Fruit fly (Drosophila melanogaster) whole organism, embryonic: ENCODE data around the gene Neu2.

Experiments
- Antp ChIP-seq: fragments of 200-800 bp; sonication (Bioruptor generic); optimal IDR thresholded peaks from 3 replicates; lab custom pipeline; 2016; ENCODE audit warnings: missing biosample characterization, missing genetic modification characterization
- BEAF-32 ChIP-seq: fragments of 200-800 bp; sonication (Bioruptor generic); optimal IDR thresholded peaks from 3 replicates; lab custom pipeline; 2017; ENCODE audit warnings: missing biosample characterization, missing genetic modification characterization, mild to moderate bottlenecking, moderate library complexity, missing genetic modification reagents
- CG10565 ChIP-seq: fragments of 200-800 bp; sonication (Bioruptor generic); optimal IDR thresholded peaks from 3 replicates; lab custom pipeline; 2016; ENCODE audit warnings: missing biosample characterization, mild to moderate bottlenecking, missing genetic modification characterization
- CG11247 ChIP-seq: fragments of 200-800 bp; sonication (Bioruptor generic); IDR thresholded peaks from 2 replicates; pipeline ENCODE4 v1.3.6; 2022; ENCODE audit warnings: missing biosample characterization, missing genetic modification characterization
- CG15073 ChIP-seq: fragments of 200-800 bp; sonication (Bioruptor generic); optimal IDR thresholded peaks from 2 replicates; lab custom pipeline; 2016; ENCODE audit warnings: missing biosample characterization, missing genetic modification characterization
- CG16815 ChIP-seq: fragments of 200-800 bp; sonication (Bioruptor generic); optimal IDR thresholded peaks from 3 replicates; lab custom pipeline; 2017; ENCODE audit warnings: missing biosample characterization, mild to moderate bottlenecking, missing genetic modification characterization
- CG17802 ChIP-seq: fragments of 200-800 bp; sonication (Bioruptor generic); optimal IDR thresholded peaks from 2 replicates; lab custom pipeline; 2018; ENCODE audit warnings: missing biosample characterization, mild to moderate bottlenecking, missing genetic modification characterization, moderate library complexity
- CG2202 ChIP-seq: fragments of 200-800 bp; sonication (Bioruptor generic); optimal IDR thresholded peaks from 2 replicates; lab custom pipeline; 2018; ENCODE audit warnings: missing biosample characterization, mild to moderate bottlenecking, missing genetic modification characterization
- CG2678 ChIP-seq: fragments of 200-800 bp; sonication (Bioruptor generic); optimal IDR thresholded peaks from 3 replicates; lab custom pipeline; 2019; ENCODE audit warnings: missing biosample characterization, mild to moderate bottlenecking, missing genetic modification characterization, moderate library complexity
- CG31441 ChIP-seq: fragments of 200-800 bp; sonication (Bioruptor generic); IDR thresholded peaks from 2 replicates; pipeline ENCODE4 v1.3.6; 2022; ENCODE audit warnings: missing biosample characterization, missing genetic modification characterization
- CG4617 ChIP-seq: fragments of 200-800 bp; sonication (Bioruptor generic); optimal IDR thresholded peaks from 3 replicates; lab custom pipeline; 2016; ENCODE audit warnings: missing biosample characterization, missing genetic modification characterization, borderline replicate concordance
- CG4707 ChIP-seq: fragments of 200-800 bp; sonication (Bioruptor generic); optimal IDR thresholded peaks from 2 replicates; lab custom pipeline; 2018; ENCODE audit warnings: missing biosample characterization, mild to moderate bottlenecking, missing genetic modification characterization, moderate library complexity
- CG4820 ChIP-seq: fragments of 200-800 bp; sonication (Bioruptor generic); optimal IDR thresholded peaks from 3 replicates; lab custom pipeline; 2016; ENCODE audit warnings: missing biosample characterization, missing genetic modification characterization
- CG6654 ChIP-seq: fragments of 200-800 bp; sonication (Bioruptor generic); optimal IDR thresholded peaks from 2 replicates; lab custom pipeline; 2017; ENCODE audit warnings: missing biosample characterization, mild to moderate bottlenecking, missing genetic modification characterization
- CG7786 ChIP-seq: fragments of 200-800 bp; sonication (Bioruptor generic); optimal IDR thresholded peaks from 2 replicates; lab custom pipeline; 2016; ENCODE audit warnings: missing biosample characterization, missing genetic modification characterization
- CG8765 ChIP-seq: fragments of 200-800 bp; sonication (Bioruptor generic); IDR thresholded peaks from 2 replicates; pipeline ENCODE4 v1.3.6; 2022; ENCODE audit warnings: missing biosample characterization, missing genetic modification characterization
- H2.0 ChIP-seq: fragments of 200-800 bp; sonication (Bioruptor generic); IDR thresholded peaks from 2 replicates; pipeline ENCODE4 v1.3.6; 2022; ENCODE audit warnings: missing biosample characterization, missing genetic modification characterization
- HLH54F ChIP-seq: fragments of 200-800 bp; sonication (Bioruptor generic); optimal IDR thresholded peaks from 3 replicates; lab custom pipeline; 2016; ENCODE audit warnings: missing biosample characterization, missing genetic modification characterization
- Hr39 ChIP-seq: fragments of >200 bp; optimal IDR thresholded peaks from 2 replicates; lab custom pipeline; 2017
- Jarid2 ChIP-seq: fragments of 200-800 bp; sonication (Bioruptor generic); optimal IDR thresholded peaks from 3 replicates; lab custom pipeline; 2017; ENCODE audit warnings: mild to moderate bottlenecking, missing biosample characterization, missing genetic modification reagents, missing genetic modification characterization
- Lim3 ChIP-seq: fragments of 200-800 bp; sonication (Bioruptor generic); IDR thresholded peaks from 2 replicates; pipeline ENCODE4 v1.3.6; 2022; ENCODE audit warnings: missing biosample characterization, missing genetic modification characterization
- Max ChIP-seq: fragments of 200-800 bp; sonication (Bioruptor generic); optimal IDR thresholded peaks from 2 replicates; lab custom pipeline; 2016; ENCODE audit warnings: missing biosample characterization, mild to moderate bottlenecking, missing genetic modification characterization
- Oaz ChIP-seq: fragments of 200-800 bp; sonication (Bioruptor generic); IDR thresholded peaks from 2 replicates; pipeline ENCODE4 v1.3.6; 2022; ENCODE audit warnings: missing biosample characterization, missing genetic modification characterization
- Sry-δ ChIP-seq: fragments of 200-800 bp; sonication (Bioruptor generic); optimal IDR thresholded peaks from 2 replicates; lab custom pipeline; 2016; ENCODE audit warnings: missing biosample characterization, missing genetic modification characterization
- TFAM ChIP-seq: fragments of 200-800 bp; sonication (Bioruptor generic); optimal IDR thresholded peaks from 2 replicates; lab custom pipeline; 2017; ENCODE audit warnings: missing biosample characterization, missing genetic modification characterization, inconsistent platforms
- Xrp1 ChIP-seq: fragments of 200-800 bp; sonication (Bioruptor generic); IDR thresholded peaks from 2 replicates; pipeline ENCODE4 v1.3.6; 2022; ENCODE audit warnings: missing biosample characterization, missing genetic modification characterization
- bab2 ChIP-seq: fragments of 200-800 bp; sonication (Bioruptor generic); optimal IDR thresholded peaks from 2 replicates; lab custom pipeline; 2016; ENCODE audit warnings: missing biosample characterization, missing genetic modification characterization
- bcd ChIP-seq: fragments of 200-800 bp; sonication (Bioruptor generic); optimal IDR thresholded peaks from 2 replicates; lab custom pipeline; 2017; ENCODE audit warnings: missing biosample characterization, mild to moderate bottlenecking, missing genetic modification characterization
- br ChIP-seq: fragments of >200 bp; optimal IDR thresholded peaks from 2 replicates; lab custom pipeline; 2017
- corto ChIP-seq: fragments of 200-800 bp; sonication (Bioruptor generic); optimal IDR thresholded peaks from 2 replicates; lab custom pipeline; 2016; ENCODE audit warnings: missing biosample characterization, mild to moderate bottlenecking, missing genetic modification characterization, moderate library complexity
- dmrt11E ChIP-seq: fragments of 200-800 bp; sonication (Bioruptor generic); optimal IDR thresholded peaks from 3 replicates; lab custom pipeline; 2018; ENCODE audit warnings: missing biosample characterization, mild to moderate bottlenecking, missing genetic modification characterization, moderate library complexity
- esg ChIP-seq: fragments of 200-800 bp; sonication (Bioruptor generic); conservative IDR thresholded peaks from 2 replicates; pipeline ENCODE4 v1.3.6; 2022; ENCODE audit warnings: missing biosample characterization, missing genetic modification characterization
- eyg ChIP-seq: fragments of 200-800 bp; sonication (Bioruptor generic); optimal IDR thresholded peaks from 3 replicates; lab custom pipeline; 2016; ENCODE audit warnings: missing biosample characterization, missing genetic modification characterization
- gem ChIP-seq: fragments of 200-800 bp; sonication (Bioruptor generic); optimal IDR thresholded peaks from 2 replicates; lab custom pipeline; 2019; ENCODE audit warnings: missing biosample characterization, mild to moderate bottlenecking, missing genetic modification characterization, moderate library complexity
- ham ChIP-seq: fragments of 200-800 bp; sonication (Bioruptor generic); IDR thresholded peaks from 2 replicates; pipeline ENCODE4 v1.3.6; 2022; ENCODE audit warnings: missing biosample characterization, missing genetic modification characterization
- hkb ChIP-seq, 2 experiments: fragments of 200-800 bp in 1 of 2; fragments of >200 bp in 1 of 2; sonication (Bioruptor generic) in 1 of 2; IDR thresholded peaks in 1 of 2; optimal IDR thresholded peaks in 1 of 2; 2 replicates each; pipeline versions ENCODE4 v1.3.6 to Lab custom; 2017 to 2022; ENCODE audit warnings: missing biosample characterization in 1 of 2, missing genetic modification characterization in 1 of 2
- lab ChIP-seq: fragments of 200-800 bp; sonication (Bioruptor generic); optimal IDR thresholded peaks from 3 replicates; lab custom pipeline; 2017; ENCODE audit warnings: missing biosample characterization, missing genetic modification characterization, mild to moderate bottlenecking, moderate library complexity, missing genetic modification reagents
- luna ChIP-seq: fragments of 200-800 bp; sonication (Bioruptor generic); optimal IDR thresholded peaks from 2 replicates; lab custom pipeline; 2016; ENCODE audit warnings: missing biosample characterization, missing genetic modification characterization
- onecut ChIP-seq: fragments of 200-800 bp; sonication (Bioruptor generic); IDR thresholded peaks from 2 replicates; pipeline ENCODE4 v1.3.6; 2022; ENCODE audit warnings: missing biosample characterization, missing genetic modification characterization
- pb ChIP-seq: fragments of 200-800 bp; sonication (Bioruptor generic); optimal IDR thresholded peaks from 3 replicates; lab custom pipeline; 2016; ENCODE audit warnings: missing biosample characterization, missing genetic modification characterization
- peb ChIP-seq: fragments of 200-800 bp; sonication (Bioruptor generic); IDR thresholded peaks from 2 replicates; pipeline ENCODE4 v1.3.6; 2022; ENCODE audit warnings: missing biosample characterization, missing genetic modification characterization
- phol ChIP-seq: fragments of 200-800 bp; sonication (Bioruptor generic); optimal IDR thresholded peaks from 3 replicates; lab custom pipeline; 2018; ENCODE audit warnings: missing biosample characterization, mild to moderate bottlenecking, missing genetic modification characterization, moderate library complexity
- pnt ChIP-seq: fragments of 200-800 bp; sonication (Bioruptor generic); optimal IDR thresholded peaks from 3 replicates; lab custom pipeline; 2016; ENCODE audit warnings: missing biosample characterization, missing genetic modification characterization
- ro ChIP-seq: fragments of 200-800 bp; sonication (Bioruptor generic); IDR thresholded peaks from 2 replicates; pipeline ENCODE4 v1.3.6; 2022; ENCODE audit warnings: missing biosample characterization, missing genetic modification characterization
- slbo ChIP-seq: fragments of 200-800 bp; sonication (Bioruptor generic); IDR thresholded peaks from 2 replicates; pipeline ENCODE4 v1.3.6; 2022; ENCODE audit warnings: missing biosample characterization, missing genetic modification characterization
- sqz ChIP-seq: fragments of 200-800 bp; sonication (Bioruptor generic); optimal IDR thresholded peaks from 3 replicates; lab custom pipeline; 2018; ENCODE audit warnings: missing biosample characterization, mild to moderate bottlenecking, missing genetic modification characterization
- sug ChIP-seq: fragments of 200-800 bp; optimal IDR thresholded peaks from 2 replicates; lab custom pipeline; 2019; ENCODE audit warnings: missing biosample characterization, mild to moderate bottlenecking, missing genetic modification characterization, moderate library complexity
- tgo ChIP-seq: fragments of 200-800 bp; sonication (Bioruptor generic); IDR thresholded peaks from 3 replicates; pipeline ENCODE4 v1.3.6; 2022; ENCODE audit warnings: missing biosample characterization, missing genetic modification characterization
- trh ChIP-seq: fragments of 200-800 bp; sonication (Bioruptor generic); optimal IDR thresholded peaks from 2 replicates; lab custom pipeline; 2016; ENCODE audit warnings: missing biosample characterization, missing genetic modification characterization
- tup ChIP-seq: fragments of 200-800 bp; sonication (Bioruptor generic); optimal IDR thresholded peaks from 2 replicates; lab custom pipeline; 2016; ENCODE audit warnings: missing biosample characterization, mild to moderate bottlenecking, missing genetic modification characterization, moderate library complexity
- vnd ChIP-seq: fragments of 200-800 bp; sonication (Bioruptor generic); IDR thresholded peaks from 3 replicates; pipeline ENCODE4 v1.3.6; 2022; ENCODE audit warnings: missing biosample characterization, missing genetic modification characterization; ENCODE audit not compliant: partially characterized antibody
- z ChIP-seq: fragments of 200-800 bp; sonication (Bioruptor generic); IDR thresholded peaks from 3 replicates; pipeline ENCODE4 v1.3.6; 2022; ENCODE audit warnings: missing biosample characterization, missing genetic modification characterization

Neu2 gene

dm6 chr3L:21453623-21454022 lies 36.8 kb downstream of the Neu2 start (continued):
- TF ChIP-seq CG4820 (peak; percentile 57), CG4707 (GFP tag; lab: Kevin White, UChicago) (no peak), Lim3 (GFP tag; lab: Robert Waterston, UW) (no peak), Oaz (no peak), tgo (peak; percentile 57; the same call in 2 of the 3 replicates), CG15073 (GFP tag; lab: Kevin White, UChicago) (no peak), gem (peak; percentile 78), Jarid2 (GFP tag; lab: Kevin White, UChicago) (no peak), CG2678 (tag; lab: Kevin White, UChicago) (peak; percentile 58), luna (no peak), sug (no peak), esg (0 out of 2 replicates have a peak, but pooled peaks have one; percentile 36), CG6654 (GFP tag; lab: Kevin White, UChicago) (peak; percentile 6), TFAM (GFP tag; lab: Kevin White, UChicago) (no peak), vnd (no peak), peb (GFP tag; lab: Robert Waterston, UW) (peak; percentile 34; the same call in 1 of the 2 replicates), Max (peak; percentile 43), Hr39 (lab: Kevin White, UChicago) (no peak), BEAF-32 (GFP tag; lab: Kevin White, UChicago) (no peak), CG2202 (tag; lab: Kevin White, UChicago) (peak; percentile 62), CG17802 (tag; lab: Kevin White, UChicago) (no peak), sqz (GFP tag; lab: Kevin White, UChicago) (no peak), tup (GFP tag; lab: Kevin White, UChicago) (no peak), slbo (0 out of 2 replicates have a peak, but pooled peaks have one; percentile 35), Xrp1 (GFP tag; lab: Robert Waterston, UW) (peak; percentile 89), H2.0 (GFP tag; lab: Robert Waterston, UW) (peak; percentile 38), CG4617 (GFP tag; lab: Kevin White, UChicago) (no peak), phol (tag; lab: Kevin White, UChicago) (peak; percentile 68), lab (GFP tag; lab: Kevin White, UChicago) (peak; percentile 0), CG16815 (GFP tag; lab: Kevin White, UChicago) (peak; percentile 70), Sry-δ (no peak), br (lab: Kevin White, UChicago) (no peak), pnt (GFP tag; lab: Kevin White, UChicago) (peak; percentile 65), bab2 (GFP tag; lab: Kevin White, UChicago) (peak; percentile 27), CG8765 (GFP tag; lab: Robert Waterston, UW) (peak; percentile 81), corto (GFP tag; lab: Kevin White, UChicago) (no peak), ro (no peak), HLH54F (GFP tag; lab: Kevin White, UChicago) (no peak), pb (GFP tag; lab: Kevin White, UChicago) (peak; percentile 21), CG11247 (no peak), dmrt11E (tag; lab: Kevin White, UChicago) (peak; percentile 86), hkb (optimal IDR thresholded peaks at IDR 0.05; lab: Kevin White, UChicago) (no peak), hkb (GFP tag; IDR thresholded peaks at IDR 0.05; lab: Robert Waterston, UW) (peak; percentile 58), z (GFP tag; lab: Robert Waterston, UW) (no peak), onecut (GFP tag; lab: Robert Waterston, UW) (peak; percentile 28; the same call in 1 of the 2 replicates), trh (no peak), bcd (GFP tag; lab: Kevin White, UChicago) (peak; percentile 41), eyg (GFP tag; lab: Kevin White, UChicago) (no peak), Antp (GFP tag; lab: Kevin White, UChicago) (peak; percentile 65), CG10565 (no peak), CG7786 (peak; percentile 42), ham (GFP tag; lab: Robert Waterston, UW) (no peak), CG31441 (peak; percentile 71)
